Worm (Caenorhabditis elegans) whole organism, L2 larva: Measurements from ENCODE around the gene D2024.18.

Experiments used
- R02D3.7 ChIP-seq: fragments of 150-350 bp; optimal IDR thresholded peaks from 2 replicates; lab custom pipeline; 2014; ENCODE audit warnings: missing biosample characterization, missing genetic modification characterization
- Y55F3AM.14 ChIP-seq: fragments of 200-800 bp; sonication (Bioruptor generic); optimal IDR thresholded peaks from 2 replicates; lab custom pipeline; 2018; ENCODE audit warnings: mild to moderate bottlenecking, missing genetic modification characterization, missing compliant biosample characterization
- ZK546.5 ChIP-seq: sonication (generic microtip); optimal IDR thresholded peaks from 2 replicates; lab custom pipeline; 2017; ENCODE audit warnings: missing biosample characterization, missing genetic modification characterization
- alr-1 ChIP-seq: fragments of 150-350 bp; optimal IDR thresholded peaks from 2 replicates; lab custom pipeline; 2014; ENCODE audit warnings: missing biosample characterization, missing genetic modification characterization
- aly-2 ChIP-seq: fragments of 150-350 bp; optimal IDR thresholded peaks from 2 replicates; lab custom pipeline; 2014; ENCODE audit warnings: missing biosample characterization, missing genetic modification characterization
- egl-27 ChIP-seq: sonication (generic microtip); optimal IDR thresholded peaks from 3 replicates; lab custom pipeline; 2017; ENCODE audit warnings: missing biosample characterization, missing genetic modification reagents, missing genetic modification characterization
- elt-3 ChIP-seq: sonication (generic microtip); optimal IDR thresholded peaks from 2 replicates; lab custom pipeline; 2017; ENCODE audit warnings: missing biosample characterization, missing genetic modification characterization
- mdl-1 ChIP-seq, 2 experiments: fragments of 150-350 bp in 1 of 2; sonication (generic microtip) in 1 of 2; optimal IDR thresholded peaks; 2 replicates each; lab custom pipeline; 2017; ENCODE audit warnings: missing biosample characterization in 2 of 2, missing genetic modification characterization in 2 of 2
- nhr-11 ChIP-seq: fragments of 150-350 bp; optimal IDR thresholded peaks from 2 replicates; lab custom pipeline; 2014; ENCODE audit warnings: missing biosample characterization, missing genetic modification characterization
- nhr-23 ChIP-seq: fragments of 150-350 bp; optimal IDR thresholded peaks from 2 replicates; lab custom pipeline; 2014; ENCODE audit warnings: missing biosample characterization, missing genetic modification reagents, missing genetic modification characterization
- nhr-77 ChIP-seq: fragments of 150-350 bp; optimal IDR thresholded peaks from 2 replicates; lab custom pipeline; 2014; ENCODE audit warnings: missing biosample characterization, missing genetic modification characterization
- skn-1 ChIP-seq: sonication (generic microtip); optimal IDR thresholded peaks from 2 replicates; lab custom pipeline; 2017; ENCODE audit warnings: missing biosample characterization, missing genetic modification characterization
- zag-1 ChIP-seq: fragments of 150-350 bp; optimal IDR thresholded peaks from 2 replicates; lab custom pipeline; 2014; ENCODE audit warnings: missing biosample characterization, missing genetic modification characterization
- ztf-11 ChIP-seq: sonication (generic microtip); optimal IDR thresholded peaks from 2 replicates; lab custom pipeline; 2017; ENCODE audit warnings: missing biosample characterization, missing genetic modification characterization

- TF ChIP-seq egl-27 (tag; lab: Kevin White, UChicago) (no peak), zag-1 (no peak), alr-1 (tag; lab: Kevin White, UChicago) (no peak), ZK546.5 (tag; lab: Kevin White, UChicago) (no peak), mdl-1 (tag; optimal IDR thresholded peaks at IDR 0.05; lab: Kevin White, UChicago) (no peak), R02D3.7 (no peak), ztf-11 (tag; lab: Kevin White, UChicago) (no peak), nhr-11 (tag; lab: Kevin White, UChicago) (no peak), nhr-23 (no peak), aly-2 (no peak), elt-3 (tag; lab: Kevin White, UChicago) (no peak), Y55F3AM.14 (GFP tag; lab: Kevin White, UChicago) (no peak), skn-1 (no peak), nhr-77 (tag; lab: Kevin White, UChicago) (no peak)
Measured at ce11 chrIV:7237668-7238214, 12.5 kb upstream of the D2024.18 start, which contains the start of gene elo-3.
